Worm (Caenorhabditis elegans): Measurements from ENCODE around the gene gcy-14.

- no peak for TF ChIP-seq elt-3 (tag; optimal IDR thresholded peaks at IDR 0.05)
- TF ChIP-seq ceh-82 (tag; optimal IDR thresholded peaks at IDR 0.05), result no peak
Observed at ce11 chrV:14832789-14833187, 35.3 kb downstream of the gcy-14 start.

Measured in whole organism, L3 larva.